Fruit fly (Drosophila melanogaster) whole organism, wandering third instar larva: ENCODE results near the gene CG33510.

Source experiments
- Abd-B ChIP-seq: fragments of >200 bp; optimal IDR thresholded peaks from 2 replicates; lab custom pipeline; 2017; ENCODE audit warnings: missing biosample characterization, missing genetic modification characterization
- CrebA ChIP-seq: fragments of 200-800 bp; sonication (Bioruptor generic); optimal IDR thresholded peaks from 2 replicates; lab custom pipeline; 2016; ENCODE audit warnings: missing biosample characterization, mild to moderate bottlenecking, missing genetic modification characterization, borderline replicate concordance
- Dif ChIP-seq: fragments of 200-275, 200-300 bp; sonication (Bioruptor generic); optimal IDR thresholded peaks from 2 replicates; lab custom pipeline; 2018; ENCODE audit warnings: missing biosample characterization, missing genetic modification characterization; ENCODE audit not compliant: partially characterized antibody
- GATAd ChIP-seq: sonication (Bioruptor generic); optimal IDR thresholded peaks from 2 replicates; lab custom pipeline; 2016; ENCODE audit warnings: missing biosample characterization, missing genetic modification characterization
- Hr78 ChIP-seq: fragments of >200 bp; optimal IDR thresholded peaks from 2 replicates; lab custom pipeline; 2017; ENCODE audit warnings: missing biosample characterization, missing genetic modification characterization
- Hr83 ChIP-seq: fragments of 200-300 bp; sonication (Bioruptor generic); optimal IDR thresholded peaks from 2 replicates; lab custom pipeline; 2016; ENCODE audit warnings: missing biosample characterization, mild to moderate bottlenecking, missing genetic modification characterization, moderate library complexity; ENCODE audit not compliant: poor library complexity, severe bottlenecking
- Jra ChIP-seq: sonication (Bioruptor generic); optimal IDR thresholded peaks from 2 replicates; lab custom pipeline; 2016; ENCODE audit warnings: missing biosample characterization, missing genetic modification characterization
- Mio ChIP-seq: sonication (Bioruptor generic); optimal IDR thresholded peaks from 2 replicates; lab custom pipeline; 2016; ENCODE audit warnings: missing biosample characterization, missing genetic modification characterization
- Myc ChIP-seq: fragments of >200 bp; optimal IDR thresholded peaks from 2 replicates; lab custom pipeline; 2017
- N ChIP-seq: fragments of >200 bp; optimal IDR thresholded peaks from 2 replicates; lab custom pipeline; 2018; ENCODE audit warnings: missing biosample characterization, missing external identifiers, missing genetic modification characterization
- OdsH ChIP-seq: fragments of 200-800 bp; sonication (Bioruptor generic); optimal IDR thresholded peaks from 2 replicates; lab custom pipeline; 2016; ENCODE audit warnings: missing biosample characterization, mild to moderate bottlenecking, missing genetic modification characterization
- Rel ChIP-seq, 2 experiments: fragments of 200-800 bp; sonication (Bioruptor generic) in 1 of 2; optimal IDR thresholded peaks; 2 replicates in 1 of 2; 3 replicates in 1 of 2; lab custom pipeline; 2016 to 2019; ENCODE audit warnings: mild to moderate bottlenecking in 2 of 2, missing biosample characterization in 2 of 2, missing genetic modification characterization in 2 of 2, moderate library complexity in 1 of 2
- Sp1 ChIP-seq: fragments of 200-800 bp; sonication (Bioruptor generic); optimal IDR thresholded peaks from 3 replicates; lab custom pipeline; 2019; ENCODE audit warnings: missing biosample characterization, mild to moderate bottlenecking, missing genetic modification characterization, moderate library complexity
- Vsx2 ChIP-seq: fragments of 200-300, 225-300 bp; sonication (Bioruptor generic); optimal IDR thresholded peaks from 2 replicates; lab custom pipeline; 2018; ENCODE audit warnings: missing biosample characterization, missing genetic modification characterization; ENCODE audit not compliant: partially characterized antibody
- br ChIP-seq: fragments of 200-800 bp; sonication (Bioruptor generic); optimal IDR thresholded peaks from 2 replicates; lab custom pipeline; 2016; ENCODE audit warnings: missing biosample characterization, missing genetic modification characterization
- dl ChIP-seq, 2 experiments: fragments of 175-275, 200-275 bp in 1 of 2; fragments of 200-275 bp in 1 of 2; sonication (Bioruptor generic); optimal IDR thresholded peaks; lab custom pipeline; 2018; ENCODE audit warnings: mild to moderate bottlenecking in 2 of 2, missing biosample characterization in 2 of 2, missing genetic modification characterization in 2 of 2, moderate library complexity in 2 of 2; ENCODE audit not compliant: partially characterized antibody in 2 of 2, insufficient read depth in 1 of 2
- dsf ChIP-seq: sonication (Bioruptor generic); optimal IDR thresholded peaks from 2 replicates; lab custom pipeline; 2016; ENCODE audit warnings: missing biosample characterization, missing genetic modification characterization, borderline replicate concordance
- ey ChIP-seq: fragments of 200-800 bp; sonication (Bioruptor generic); optimal IDR thresholded peaks from 2 replicates; lab custom pipeline; 2016; ENCODE audit warnings: missing biosample characterization, missing genetic modification characterization
- foxo ChIP-seq, 2 experiments: fragments of 200-800 bp; sonication (Bioruptor generic); optimal IDR thresholded peaks; 2 replicates in 1 of 2; 3 replicates in 1 of 2; lab custom pipeline; 2016 to 2017; ENCODE audit warnings: missing biosample characterization in 2 of 2, missing genetic modification characterization in 2 of 2
- h ChIP-seq: fragments of 200-800 bp; sonication (Bioruptor generic); optimal IDR thresholded peaks from 3 replicates; lab custom pipeline; 2016; ENCODE audit warnings: missing biosample characterization, mild to moderate bottlenecking, missing genetic modification characterization
- pan ChIP-seq: fragments of >200 bp; optimal IDR thresholded peaks from 2 replicates; lab custom pipeline; 2017
- psq ChIP-seq: fragments of 200-800 bp; sonication (Bioruptor generic); optimal IDR thresholded peaks from 3 replicates; lab custom pipeline; 2017; ENCODE audit warnings: missing biosample characterization, mild to moderate bottlenecking, missing genetic modification characterization, moderate library complexity
- rgr ChIP-seq: fragments of 200-800 bp; sonication (Bioruptor generic); optimal IDR thresholded peaks from 3 replicates; lab custom pipeline; 2016; ENCODE audit warnings: missing biosample characterization, mild to moderate bottlenecking, missing genetic modification characterization
- sv ChIP-seq: fragments of 200-800 bp; sonication (Bioruptor generic); optimal IDR thresholded peaks from 3 replicates; lab custom pipeline; 2016; ENCODE audit warnings: missing biosample characterization, missing genetic modification characterization
- tai ChIP-seq: sonication (Bioruptor generic); optimal IDR thresholded peaks from 2 replicates; lab custom pipeline; 2016; ENCODE audit warnings: missing biosample characterization, missing genetic modification characterization
- usp ChIP-seq: fragments of >200 bp; optimal IDR thresholded peaks from 2 replicates; lab custom pipeline; 2017; ENCODE audit warnings: missing biosample characterization, missing genetic modification characterization
- woc ChIP-seq: sonication (Bioruptor generic); optimal IDR thresholded peaks from 2 replicates; lab custom pipeline; 2016; ENCODE audit warnings: missing biosample characterization, mild to moderate bottlenecking, missing genetic modification characterization

The CG33510 gene

dm6 chr2L:21071435-21071834 lies 12.7 kb downstream of the CG33510 start, which contains the start of gene CG9265:
Gene CG9265, minus strand, starts transcription at chr2L:21071502.
- TF ChIP-seq rgr (GFP tag; lab: Kevin White, UChicago) (peak; percentile 18), woc (peak; percentile 9), br (GFP tag; lab: Kevin White, UChicago) (no peak), GATAd (GFP tag; lab: Kevin White, UChicago) (no peak), psq (GFP tag; lab: Kevin White, UChicago) (no peak), Hr83 (GFP tag; lab: Kevin White, UChicago) (peak; percentile 23), pan (lab: Kevin White, UChicago) (no peak), tai (GFP tag; lab: Kevin White, UChicago) (no peak), dl (GFP tag; optimal IDR thresholded peaks at IDR 0.05; lab: Kevin White, UChicago; ENCODE audit: insufficient read depth in 1 of 2, partially characterized antibody in 2 of 2) (no peak), Myc (lab: Kevin White, UChicago) (no peak), Dif (no peak), usp (GFP tag; lab: Kevin White, UChicago) (no peak), Jra (GFP tag; lab: Kevin White, UChicago) (no peak), N (GFP tag; lab: Kevin White, UChicago) (no peak), Hr78 (GFP tag; lab: Kevin White, UChicago) (no peak), Mio (no peak), Sp1 (GFP tag; lab: Kevin White, UChicago) (no peak), foxo (GFP tag; optimal IDR thresholded peaks at IDR 0.05; lab: Kevin White, UChicago) (no peak), OdsH (no peak), CrebA (GFP tag; lab: Kevin White, UChicago) (no peak), ey (GFP tag; lab: Kevin White, UChicago) (no peak), dsf (no peak), Vsx2 (GFP tag; lab: Kevin White, UChicago) (no peak), h (GFP tag; lab: Kevin White, UChicago) (no peak)

DNA sequence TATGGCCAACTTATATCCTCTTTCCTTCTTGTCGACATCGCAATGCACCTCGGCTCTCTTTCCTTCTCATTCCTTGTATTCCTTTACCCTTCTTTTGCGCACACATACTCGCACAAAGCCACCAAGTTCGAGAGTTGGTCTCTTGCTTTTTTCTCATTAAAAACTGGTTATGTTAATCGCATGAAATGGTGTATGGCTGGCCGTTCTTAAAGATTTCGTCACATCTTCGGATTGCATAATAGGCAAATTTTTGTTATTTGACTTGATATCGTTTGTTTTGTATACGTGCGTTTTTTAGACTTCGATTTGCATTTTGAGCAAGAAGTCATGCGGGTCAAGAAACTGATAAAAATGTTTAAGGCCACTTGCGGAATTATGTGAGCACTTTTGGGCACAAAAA lies 13.3 kb downstream of the CG33510 start:
- TF ChIP-seq Vsx2 (GFP tag; lab: Kevin White, UChicago) (peak; percentile 7), Hr78 (GFP tag; lab: Kevin White, UChicago) (no peak), psq (GFP tag; lab: Kevin White, UChicago) (no peak)

- no peak for TF ChIP-seq Hr83 (GFP tag; lab: Kevin White, UChicago)
- no peak for TF ChIP-seq Rel (GFP tag; optimal IDR thresholded peaks at IDR 0.05; lab: Kevin White, UChicago)
- TF ChIP-seq Rel (tag; optimal IDR thresholded peaks at IDR 0.05; lab: Kevin White, UChicago) = no peak
- no peak for TF ChIP-seq rgr (GFP tag; lab: Kevin White, UChicago)
- TF ChIP-seq, all 38 proteins: peak for 0
Observed at dm6 chr2L:21069776-21070175, 14.3 kb downstream of the CG33510 start.

DNA sequence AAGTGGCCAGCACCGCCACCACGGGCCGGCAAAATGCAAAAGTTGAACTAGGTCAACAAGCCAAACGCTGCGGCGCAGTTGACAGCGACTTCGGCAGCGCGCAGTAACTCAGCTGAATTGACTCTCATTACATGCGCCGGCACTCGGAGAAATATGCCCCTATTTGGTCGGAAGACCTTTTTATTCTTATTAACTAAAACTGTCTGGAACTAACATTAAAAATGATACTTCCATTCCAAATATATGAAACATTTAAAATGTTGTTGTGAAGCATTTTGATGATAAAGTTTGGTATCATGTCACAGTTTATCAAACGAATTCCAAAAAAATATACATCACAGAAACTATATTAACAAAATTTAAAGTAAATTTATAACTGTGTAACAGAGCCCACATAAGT lies 17.0 kb downstream of the CG33510 start:
- no peak for TF ChIP-seq Dif
- TF ChIP-seq sv = no peak
- TF ChIP-seq CrebA (GFP tag; lab: Kevin White, UChicago) = no peak
- TF ChIP-seq Myc (lab: Kevin White, UChicago) = no peak
- TF ChIP-seq N (GFP tag; lab: Kevin White, UChicago) = no peak
- no peak for TF ChIP-seq Rel (GFP tag; optimal IDR thresholded peaks at IDR 0.05; lab: Kevin White, UChicago)
- TF ChIP-seq Rel (tag; optimal IDR thresholded peaks at IDR 0.05; lab: Kevin White, UChicago) = no peak

dm6 chr2L:21065889-21066288 lies 18.2 kb downstream of the CG33510 start:
- no peak for TF ChIP-seq Rel (GFP tag; optimal IDR thresholded peaks at IDR 0.05; lab: Kevin White, UChicago)
- no peak for TF ChIP-seq Rel (tag; optimal IDR thresholded peaks at IDR 0.05; lab: Kevin White, UChicago)
- TF ChIP-seq Abd-B (GFP tag; lab: Kevin White, UChicago) = no peak

DNA sequence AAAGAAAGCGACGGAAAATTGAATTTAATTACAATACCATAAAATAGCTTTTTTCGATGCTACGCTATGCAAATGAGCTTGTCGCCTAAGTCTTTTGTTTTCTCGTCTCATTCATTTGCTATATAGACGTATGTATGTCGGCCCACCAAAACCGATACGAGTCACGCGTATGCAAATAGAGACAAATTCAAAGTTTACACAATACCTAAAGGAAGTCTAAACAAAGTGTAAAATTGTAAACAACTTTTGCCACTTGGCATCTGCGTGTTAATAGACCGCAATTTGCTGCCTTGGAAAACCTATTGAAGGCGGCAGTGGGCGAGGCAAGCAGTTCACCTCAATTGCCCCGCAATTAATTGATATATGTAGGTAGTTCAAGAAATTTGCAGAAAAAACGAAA lies 21.5 kb downstream of the CG33510 start:
- TF ChIP-seq CrebA (GFP tag; lab: Kevin White, UChicago) = no peak
- TF ChIP-seq, all 38 proteins: peak for 0
